Worm (Caenorhabditis elegans): ENCODE data around the gene H01M10.1.

Gene H01M10.1

DNA sequence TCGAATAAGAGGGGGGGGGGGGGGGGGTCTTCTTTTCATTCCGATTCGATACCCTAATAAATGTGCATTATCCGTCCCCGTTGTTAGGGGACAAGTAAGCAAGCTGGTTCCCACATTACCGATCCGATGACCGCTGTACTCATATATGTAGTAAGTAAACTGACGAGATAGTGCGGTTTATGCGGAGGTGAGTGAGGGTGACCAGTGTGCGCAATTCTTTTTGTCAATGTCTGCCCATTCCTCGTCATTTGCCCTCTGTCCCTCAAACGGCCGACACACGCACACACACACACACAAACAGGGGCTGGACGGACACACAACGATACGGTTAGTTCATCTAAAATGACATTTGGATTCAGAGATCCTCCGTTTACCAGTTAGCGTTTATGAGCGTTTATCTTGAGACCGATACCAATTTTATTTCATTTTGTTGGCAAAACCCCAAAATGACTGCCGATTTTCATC is 28.1 kb downstream of the H01M10.1 start, which contains the start of gene aat-3:
Gene aat-3 (plus strand): TSS at position 51 of the 465 bp plus-strand sequence.
- TF ChIP-seq mep-1 (tag; optimal IDR thresholded peaks at IDR 0.05) (peak; percentile 16), nhr-28 (tag; optimal IDR thresholded peaks at IDR 0.05) (no peak), cnd-1 (tag; optimal IDR thresholded peaks at IDR 0.05) (peak; percentile 10), sptf-1 (tag; optimal IDR thresholded peaks at IDR 0.05) (peak; percentile 40), ham-2 (GFP tag; optimal IDR thresholded peaks at IDR 0.05) (no peak), mls-2 (tag; optimal IDR thresholded peaks at IDR 0.05) (peak; percentile 71), drap-1 (GFP tag; optimal IDR thresholded peaks at IDR 0.05) (peak; percentile 49), nhr-2 (tag; optimal IDR thresholded peaks at IDR 0.05) (peak; percentile 88), unc-120 (tag; optimal IDR thresholded peaks at IDR 0.05; ENCODE audit: poor library complexity, severe bottlenecking) (peak; percentile 8), ztf-11 (tag; optimal IDR thresholded peaks at IDR 0.05) (no peak)

DNA sequence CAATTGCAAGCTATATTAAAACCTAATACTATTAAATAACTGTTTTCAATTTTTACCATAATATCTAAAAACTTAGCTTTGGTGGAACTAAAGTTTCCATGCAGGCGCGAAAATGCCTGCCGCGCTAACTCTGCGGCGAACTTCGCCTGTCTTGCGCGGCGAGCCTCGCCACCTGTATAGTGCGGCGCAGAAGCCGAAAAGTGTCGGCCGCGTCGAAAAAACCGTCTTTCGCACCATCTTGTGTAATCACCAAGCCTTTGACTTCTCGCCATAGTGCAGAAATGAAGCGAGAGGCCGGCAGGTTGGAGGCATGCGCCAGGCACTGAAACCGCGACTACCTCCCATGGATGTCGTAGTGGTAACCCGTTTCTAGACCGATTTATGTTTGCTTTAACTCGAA is 28.9 kb downstream of the H01M10.1 start:
- TF ChIP-seq ceh-39 (tag; optimal IDR thresholded peaks at IDR 0.05), result no peak
- TF ChIP-seq ceh-43 (GFP tag; optimal IDR thresholded peaks at IDR 0.05), result no peak
- TF ChIP-seq mab-5 (tag; optimal IDR thresholded peaks at IDR 0.05), result no peak
- no peak for TF ChIP-seq elt-3 (tag; optimal IDR thresholded peaks at IDR 0.05)
- no peak for TF ChIP-seq ceh-83 (GFP tag; optimal IDR thresholded peaks at IDR 0.05)
- no peak for TF ChIP-seq ces-1 (GFP tag; optimal IDR thresholded peaks at IDR 0.05)
- no peak for TF ChIP-seq bed-3 (GFP tag; optimal IDR thresholded peaks at IDR 0.05)
- TF ChIP-seq elt-1 (tag; optimal IDR thresholded peaks at IDR 0.05; ENCODE audit: borderline replicate concordance, insufficient read depth), result no peak
- TF ChIP-seq nhr-12 (tag; optimal IDR thresholded peaks at IDR 0.05), result no peak

DNA sequence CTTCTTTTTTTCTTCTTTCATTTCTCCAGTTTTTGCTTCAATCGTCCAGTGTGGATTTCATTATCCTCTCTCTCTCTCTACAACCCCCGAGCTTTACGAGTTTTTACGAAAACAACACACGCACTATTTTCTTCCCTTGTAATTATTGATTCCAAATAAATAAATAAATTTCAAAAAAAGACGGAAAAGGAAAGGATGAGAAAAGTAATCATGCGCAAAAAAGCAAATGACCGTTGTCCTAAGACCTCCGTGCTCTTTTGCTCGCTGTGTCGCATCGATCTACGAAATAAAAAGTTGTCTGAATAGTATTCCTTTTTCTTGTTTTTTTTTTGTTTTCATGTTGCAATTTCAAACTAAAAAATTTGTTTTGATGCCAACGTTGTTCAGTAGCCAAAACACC is 29.7 kb downstream of the H01M10.1 start:
- TF ChIP-seq ces-1 (GFP tag; optimal IDR thresholded peaks at IDR 0.05) (peak; percentile 1), elt-1 (tag; optimal IDR thresholded peaks at IDR 0.05; ENCODE audit: borderline replicate concordance, insufficient read depth) (no peak)

DNA sequence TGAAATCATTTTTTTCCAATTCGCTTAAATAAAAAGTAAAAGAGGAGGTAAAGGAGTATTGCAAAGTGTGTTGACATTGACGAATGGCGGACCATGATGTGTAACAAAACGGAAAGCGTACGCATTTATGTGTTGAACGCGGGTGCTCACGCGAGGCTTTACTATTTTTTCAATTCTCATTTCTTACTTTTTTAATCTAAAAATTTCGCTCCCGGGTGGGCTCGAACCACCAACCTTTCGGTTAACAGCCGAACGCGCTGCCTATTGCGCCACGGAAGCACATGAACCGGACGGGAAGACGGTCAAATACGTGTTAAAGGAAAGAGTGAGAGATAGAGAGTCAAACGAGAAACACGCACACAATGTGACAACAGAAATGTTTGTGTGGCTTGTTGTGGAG is 31.1 kb downstream of the H01M10.1 start:
- TF ChIP-seq unc-62 (GFP tag; optimal IDR thresholded peaks at IDR 0.05) (peak; percentile 59), nhr-12 (tag; optimal IDR thresholded peaks at IDR 0.05) (no peak), bed-3 (GFP tag; optimal IDR thresholded peaks at IDR 0.05) (peak; percentile 78), pha-4 (tag; optimal IDR thresholded peaks at IDR 0.05) (peak; percentile 33), flh-1 (GFP tag; optimal IDR thresholded peaks at IDR 0.05) (peak; percentile 82), nhr-237 (tag; optimal IDR thresholded peaks at IDR 0.05) (peak; percentile 41), lin-32 (GFP tag; optimal IDR thresholded peaks at IDR 0.05) (peak; percentile 82), nhr-2 (tag; optimal IDR thresholded peaks at IDR 0.05) (no peak), unc-120 (tag; optimal IDR thresholded peaks at IDR 0.05; ENCODE audit: poor library complexity, severe bottlenecking) (peak; percentile 86), mls-2 (tag; optimal IDR thresholded peaks at IDR 0.05) (peak; percentile 94), hlh-1 (tag; optimal IDR thresholded peaks at IDR 0.05) (peak; percentile 69), sptf-1 (tag; optimal IDR thresholded peaks at IDR 0.05) (peak; percentile 92), tbx-8 (GFP tag; optimal IDR thresholded peaks at IDR 0.05) (peak; percentile 50), cnd-1 (tag; optimal IDR thresholded peaks at IDR 0.05) (peak; percentile 93), ceh-43 (GFP tag; optimal IDR thresholded peaks at IDR 0.05) (peak; percentile 84), lsy-2 (tag; optimal IDR thresholded peaks at IDR 0.05) (no peak), lin-13 (tag; optimal IDR thresholded peaks at IDR 0.05) (peak; percentile 16), ham-2 (GFP tag; optimal IDR thresholded peaks at IDR 0.05) (peak; percentile 90), snpc-4 (tag; optimal IDR thresholded peaks at IDR 0.05) (no peak), zip-8 (tag; optimal IDR thresholded peaks at IDR 0.05) (no peak), drap-1 (GFP tag; optimal IDR thresholded peaks at IDR 0.05) (peak; percentile 90), sem-2 (GFP tag; optimal IDR thresholded peaks at IDR 0.05) (peak; percentile 85), mep-1 (tag; optimal IDR thresholded peaks at IDR 0.05) (peak; percentile 34), M03D4.4 (tag; optimal IDR thresholded peaks at IDR 0.05) (peak; percentile 89), ceh-83 (GFP tag; optimal IDR thresholded peaks at IDR 0.05) (peak; percentile 95)

DNA sequence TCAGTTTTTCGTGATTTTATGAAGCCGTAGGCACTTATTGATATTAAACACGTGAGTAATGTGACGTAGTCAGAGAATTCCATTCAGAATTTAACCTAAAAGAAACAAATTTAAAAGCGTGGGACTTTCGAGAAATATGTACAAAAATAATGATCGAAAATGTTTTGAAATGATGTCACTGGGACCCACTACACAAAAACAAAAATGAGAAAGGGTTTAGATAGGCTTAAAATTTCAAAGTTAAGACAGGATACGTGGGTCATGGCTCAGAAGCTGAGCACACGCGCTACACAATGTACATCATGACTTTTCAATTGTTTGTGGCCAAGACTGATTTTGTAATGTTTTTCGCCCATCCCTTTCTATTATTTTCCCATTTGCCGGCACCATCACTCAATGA is 31.5 kb downstream of the H01M10.1 start, which contains the start of gene smvt-1:
Gene smvt-1 (minus strand): TSS at position 101 of the 400 bp plus-strand sequence.
- TF ChIP-seq ham-2 (GFP tag; optimal IDR thresholded peaks at IDR 0.05) (no peak), unc-62 (GFP tag; optimal IDR thresholded peaks at IDR 0.05) (no peak), ztf-11 (tag; optimal IDR thresholded peaks at IDR 0.05) (no peak), sptf-1 (tag; optimal IDR thresholded peaks at IDR 0.05) (no peak), elt-3 (tag; optimal IDR thresholded peaks at IDR 0.05) (no peak), snpc-4 (tag; optimal IDR thresholded peaks at IDR 0.05) (no peak), drap-1 (GFP tag; optimal IDR thresholded peaks at IDR 0.05) (no peak), zip-8 (tag; optimal IDR thresholded peaks at IDR 0.05) (no peak), nhr-12 (tag; optimal IDR thresholded peaks at IDR 0.05) (no peak), nhr-2 (tag; optimal IDR thresholded peaks at IDR 0.05) (no peak), bed-3 (GFP tag; optimal IDR thresholded peaks at IDR 0.05) (no peak), elt-1 (tag; optimal IDR thresholded peaks at IDR 0.05; ENCODE audit: borderline replicate concordance, insufficient read depth) (no peak), nhr-28 (tag; optimal IDR thresholded peaks at IDR 0.05) (no peak), nhr-237 (tag; optimal IDR thresholded peaks at IDR 0.05) (no peak), nhr-76 (tag; optimal IDR thresholded peaks at IDR 0.05) (no peak), lsy-2 (tag; optimal IDR thresholded peaks at IDR 0.05) (no peak), hlh-1 (tag; optimal IDR thresholded peaks at IDR 0.05) (no peak), blmp-1 (tag; optimal IDR thresholded peaks at IDR 0.05) (no peak)

All from whole organism, mixed stage, embryonic.